Fruit fly (Drosophila melanogaster) whole organism, embryonic: ENCODE measurements around the gene CG43338.

Experiments used
- Ada2b ChIP-seq: fragments of 200-800 bp; sonication (Bioruptor generic); IDR thresholded peaks from 2 replicates; pipeline ENCODE4 v1.3.6; 2022; ENCODE audit warnings: missing biosample characterization, missing genetic modification characterization
- BtbVII ChIP-seq: fragments of 200-800 bp; sonication (Bioruptor generic); optimal IDR thresholded peaks from 3 replicates; lab custom pipeline; 2017; ENCODE audit warnings: missing biosample characterization, mild to moderate bottlenecking, missing genetic modification characterization
- CG11696 ChIP-seq: fragments of 200-800 bp; sonication (Bioruptor generic); IDR thresholded peaks from 2 replicates; pipeline ENCODE4 v1.3.6; 2022; ENCODE audit warnings: missing biosample characterization, missing genetic modification characterization
- CG13296 ChIP-seq: fragments of 200-800 bp; sonication (Bioruptor generic); optimal IDR thresholded peaks from 3 replicates; lab custom pipeline; 2018; ENCODE audit warnings: missing biosample characterization, mild to moderate bottlenecking, missing genetic modification characterization
- CG13894 ChIP-seq: fragments of 200-800 bp; sonication (Bioruptor generic); optimal IDR thresholded peaks from 3 replicates; lab custom pipeline; 2018; ENCODE audit warnings: missing biosample characterization, mild to moderate bottlenecking, missing genetic modification characterization, moderate library complexity
- CG17359 ChIP-seq: fragments of 200-800 bp; sonication (Bioruptor generic); optimal IDR thresholded peaks from 3 replicates; lab custom pipeline; 2018; ENCODE audit warnings: missing biosample characterization, mild to moderate bottlenecking, missing genetic modification characterization, moderate library complexity
- CG17361 ChIP-seq: fragments of 200-800 bp; sonication (Bioruptor generic); IDR thresholded peaks from 3 replicates; pipeline ENCODE4 v1.3.6; 2022; ENCODE audit warnings: missing biosample characterization, missing genetic modification characterization
- CG1792 ChIP-seq: fragments of 200-800 bp; sonication (Bioruptor generic); optimal IDR thresholded peaks from 2 replicates; lab custom pipeline; 2016; ENCODE audit warnings: missing biosample characterization, missing genetic modification characterization
- CG18262 ChIP-seq: fragments of 200-800 bp; optimal IDR thresholded peaks from 3 replicates; lab custom pipeline; 2019; ENCODE audit warnings: missing biosample characterization, mild to moderate bottlenecking, missing genetic modification characterization, moderate library complexity
- CG1832 ChIP-seq: fragments of 200-800 bp; sonication (Bioruptor generic); optimal IDR thresholded peaks from 2 replicates; lab custom pipeline; 2017; ENCODE audit warnings: missing biosample characterization, mild to moderate bottlenecking, missing genetic modification characterization, inconsistent platforms
- CG18599 ChIP-seq: fragments of 200-800 bp; sonication (Bioruptor generic); optimal IDR thresholded peaks from 3 replicates; lab custom pipeline; 2017; ENCODE audit warnings: missing biosample characterization, missing genetic modification characterization, mild to moderate bottlenecking, moderate library complexity, missing genetic modification reagents
- CG18619 ChIP-seq: fragments of 200-800 bp; sonication (Bioruptor generic); optimal IDR thresholded peaks from 3 replicates; lab custom pipeline; 2017; ENCODE audit warnings: missing biosample characterization, mild to moderate bottlenecking, missing genetic modification characterization
- CG2678 ChIP-seq: fragments of 200-800 bp; sonication (Bioruptor generic); optimal IDR thresholded peaks from 3 replicates; lab custom pipeline; 2019; ENCODE audit warnings: missing biosample characterization, mild to moderate bottlenecking, missing genetic modification characterization, moderate library complexity
- CG30403 ChIP-seq: fragments of 200-800 bp; sonication (Bioruptor generic); optimal IDR thresholded peaks from 3 replicates; lab custom pipeline; 2016; ENCODE audit warnings: missing biosample characterization, missing genetic modification characterization
- CG32772 ChIP-seq: fragments of 200-800 bp; sonication (Bioruptor generic); IDR thresholded peaks from 2 replicates; pipeline ENCODE4 v1.3.6; 2022; ENCODE audit warnings: missing biosample characterization, missing genetic modification characterization
- CG33213 ChIP-seq: fragments of 200-800 bp; sonication (Bioruptor generic); optimal IDR thresholded peaks from 3 replicates; lab custom pipeline; 2016; ENCODE audit warnings: missing biosample characterization, missing genetic modification characterization
- CG6683 ChIP-seq: fragments of 200-800 bp; sonication (Bioruptor generic); optimal IDR thresholded peaks from 2 replicates; lab custom pipeline; 2017; ENCODE audit warnings: missing biosample characterization, mild to moderate bottlenecking, missing genetic modification characterization, missing genetic modification reagents
- CG6813 ChIP-seq: fragments of 200-800 bp; sonication (Bioruptor generic); optimal IDR thresholded peaks from 2 replicates; lab custom pipeline; 2017; ENCODE audit warnings: missing biosample characterization, missing genetic modification characterization, mild to moderate bottlenecking, moderate library complexity, missing genetic modification reagents
- CG7357 ChIP-seq: fragments of 200-800 bp; sonication (Bioruptor generic); IDR thresholded peaks from 3 replicates; pipeline ENCODE4 v1.3.6; 2022; ENCODE audit warnings: missing biosample characterization, missing genetic modification characterization
- CG7556 ChIP-seq: fragments of 200-800 bp; sonication (Bioruptor generic); optimal IDR thresholded peaks from 2 replicates; lab custom pipeline; 2017; ENCODE audit warnings: missing biosample characterization, mild to moderate bottlenecking, missing genetic modification characterization
- CG8924 ChIP-seq: fragments of 200-800 bp; optimal IDR thresholded peaks from 3 replicates; lab custom pipeline; 2019; ENCODE audit warnings: missing biosample characterization, mild to moderate bottlenecking, missing genetic modification characterization, moderate library complexity
- CG9215 ChIP-seq: fragments of 200-800 bp; sonication (Bioruptor generic); IDR thresholded peaks from 2 replicates; pipeline ENCODE4 v1.3.6; 2022; ENCODE audit warnings: missing biosample characterization, missing genetic modification characterization
- CG9727 ChIP-seq: fragments of 200-800 bp; sonication (Bioruptor generic); optimal IDR thresholded peaks from 3 replicates; lab custom pipeline; 2017; ENCODE audit warnings: missing biosample characterization, mild to moderate bottlenecking, missing genetic modification characterization
- Deaf1 ChIP-seq: fragments of 200-800 bp; optimal IDR thresholded peaks from 3 replicates; lab custom pipeline; 2019; ENCODE audit warnings: missing biosample characterization, mild to moderate bottlenecking, missing genetic modification characterization, moderate library complexity
- Eip74EF ChIP-seq, 2 experiments: fragments of 200-800 bp in 1 of 2; fragments of >200 bp in 1 of 2; sonication (Bioruptor generic) in 1 of 2; optimal IDR thresholded peaks; 2 replicates each; lab custom pipeline; 2017 to 2019; ENCODE audit warnings: missing biosample characterization in 2 of 2, missing genetic modification characterization in 2 of 2, mild to moderate bottlenecking in 1 of 2, moderate library complexity in 1 of 2
- Fer3 ChIP-seq: fragments of 200-800 bp; sonication (Bioruptor generic); optimal IDR thresholded peaks from 2 replicates; lab custom pipeline; 2018; ENCODE audit warnings: missing biosample characterization, mild to moderate bottlenecking, missing genetic modification characterization, moderate library complexity
- Hmr ChIP-seq: fragments of 200-800 bp; sonication (Bioruptor generic); optimal IDR thresholded peaks from 3 replicates; lab custom pipeline; 2017; ENCODE audit warnings: mild to moderate bottlenecking, missing biosample characterization, missing genetic modification reagents, missing genetic modification characterization
- Hr51 ChIP-seq, 2 experiments: fragments of 200-800 bp; sonication (Bioruptor generic); optimal IDR thresholded peaks; 2 replicates in 1 of 2; 3 replicates in 1 of 2; lab custom pipeline; 2016 to 2018; ENCODE audit warnings: missing biosample characterization in 2 of 2, missing genetic modification characterization in 2 of 2, mild to moderate bottlenecking in 1 of 2, moderate library complexity in 1 of 2
- Meics ChIP-seq: fragments of 200-800 bp; sonication (Bioruptor generic); optimal IDR thresholded peaks from 2 replicates; lab custom pipeline; 2017; ENCODE audit warnings: missing biosample characterization, mild to moderate bottlenecking, missing genetic modification characterization
- Nf-YC ChIP-seq: fragments of 200-800 bp; optimal IDR thresholded peaks from 3 replicates; lab custom pipeline; 2019; ENCODE audit warnings: missing biosample characterization, mild to moderate bottlenecking, missing genetic modification characterization, moderate library complexity
- Side ChIP-seq: fragments of 200-800 bp; sonication (Bioruptor generic); optimal IDR thresholded peaks from 2 replicates; lab custom pipeline; 2016; ENCODE audit warnings: missing biosample characterization, missing genetic modification characterization
- Sox100B ChIP-seq: fragments of 200-800 bp; sonication (Bioruptor generic); optimal IDR thresholded peaks from 3 replicates; lab custom pipeline; 2018; ENCODE audit warnings: missing biosample characterization, mild to moderate bottlenecking, missing genetic modification characterization
- Xrp1 ChIP-seq: fragments of 200-800 bp; sonication (Bioruptor generic); IDR thresholded peaks from 2 replicates; pipeline ENCODE4 v1.3.6; 2022; ENCODE audit warnings: missing biosample characterization, missing genetic modification characterization
- bcd ChIP-seq: fragments of 200-800 bp; sonication (Bioruptor generic); optimal IDR thresholded peaks from 2 replicates; lab custom pipeline; 2017; ENCODE audit warnings: missing biosample characterization, mild to moderate bottlenecking, missing genetic modification characterization
- cwo ChIP-seq: fragments of 200-800 bp; sonication (Bioruptor generic); optimal IDR thresholded peaks from 3 replicates; lab custom pipeline; 2017; ENCODE audit warnings: missing biosample characterization, missing genetic modification characterization, mild to moderate bottlenecking, moderate library complexity, missing genetic modification reagents
- exex ChIP-seq: fragments of 200-800 bp; sonication (Bioruptor generic); optimal IDR thresholded peaks from 4 replicates; lab custom pipeline; 2018; ENCODE audit warnings: missing biosample characterization, mild to moderate bottlenecking, missing genetic modification characterization, moderate library complexity
- gem ChIP-seq: fragments of 200-800 bp; sonication (Bioruptor generic); optimal IDR thresholded peaks from 2 replicates; lab custom pipeline; 2019; ENCODE audit warnings: missing biosample characterization, mild to moderate bottlenecking, missing genetic modification characterization, moderate library complexity
- grn ChIP-seq: fragments of 200-800 bp; sonication (Bioruptor generic); optimal IDR thresholded peaks from 3 replicates; lab custom pipeline; 2017; ENCODE audit warnings: missing biosample characterization, missing genetic modification characterization
- gsb ChIP-seq: fragments of 200-800 bp; sonication (Bioruptor generic); IDR thresholded peaks from 2 replicates; pipeline ENCODE4 v1.3.6; 2022; ENCODE audit warnings: missing biosample characterization, missing genetic modification characterization
- h ChIP-seq: fragments of >200 bp; optimal IDR thresholded peaks from 2 replicates; lab custom pipeline; 2017
- hbn ChIP-seq: fragments of 200-800 bp; sonication (Bioruptor generic); IDR thresholded peaks from 2 replicates; pipeline ENCODE4 v1.3.6; 2022; ENCODE audit warnings: missing biosample characterization, missing genetic modification characterization; ENCODE audit not compliant: partially characterized antibody
- lab ChIP-seq: fragments of 200-800 bp; sonication (Bioruptor generic); optimal IDR thresholded peaks from 3 replicates; lab custom pipeline; 2017; ENCODE audit warnings: missing biosample characterization, missing genetic modification characterization, mild to moderate bottlenecking, moderate library complexity, missing genetic modification reagents
- nmo ChIP-seq: fragments of 200-800 bp; sonication (Bioruptor generic); optimal IDR thresholded peaks from 2 replicates; lab custom pipeline; 2018; ENCODE audit warnings: missing biosample characterization, mild to moderate bottlenecking, missing genetic modification characterization, moderate library complexity
- pan ChIP-seq, 4 experiments: fragments of >200 bp in 3 of 4; fragments of 200-800 bp in 1 of 4; sonication (Bioruptor generic) in 1 of 4; optimal IDR thresholded peaks in 3 of 4; IDR thresholded peaks in 1 of 4; 2 replicates each; pipeline versions ENCODE4 v1.3.6 to Lab custom; 2017 to 2022; ENCODE audit warnings: missing biosample characterization in 2 of 4, missing genetic modification characterization in 2 of 4, mixed read lengths in 1 of 4
- phol ChIP-seq: fragments of 200-800 bp; sonication (Bioruptor generic); optimal IDR thresholded peaks from 3 replicates; lab custom pipeline; 2018; ENCODE audit warnings: missing biosample characterization, mild to moderate bottlenecking, missing genetic modification characterization, moderate library complexity
- pzg ChIP-seq: fragments of 200-800 bp; sonication (Bioruptor generic); optimal IDR thresholded peaks from 3 replicates; lab custom pipeline; 2018; ENCODE audit warnings: missing biosample characterization, mild to moderate bottlenecking, missing genetic modification characterization, moderate library complexity
- scrt ChIP-seq: fragments of 200-800 bp; sonication (Bioruptor generic); optimal IDR thresholded peaks from 2 replicates; lab custom pipeline; 2018; ENCODE audit warnings: missing biosample characterization, mild to moderate bottlenecking, missing genetic modification characterization, moderate library complexity
- sens ChIP-seq: fragments of 200-800 bp; sonication (Bioruptor generic); peaks from one replicate; lab custom pipeline; 2016; ENCODE audit warnings: missing biosample characterization, missing genetic modification characterization

Gene CG43338

DNA sequence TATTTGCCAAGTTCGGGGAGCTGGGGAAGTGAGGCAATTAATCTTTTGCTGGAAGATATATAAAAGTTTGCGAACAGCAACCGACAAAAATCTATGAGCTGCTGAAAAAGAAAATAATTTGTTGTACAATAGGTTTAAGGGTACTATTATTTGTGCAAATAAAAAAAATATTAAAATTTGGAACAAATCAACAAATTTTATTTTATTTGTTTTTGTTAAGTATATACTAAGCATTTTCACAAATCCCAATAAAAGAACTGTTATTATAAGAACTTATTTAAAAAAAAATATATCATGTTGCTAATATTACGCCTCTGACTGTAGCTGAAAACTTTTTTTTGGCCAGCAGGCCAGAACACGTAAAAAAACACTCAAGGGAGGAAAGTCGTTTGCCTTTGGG lies 12.9 kb downstream of the CG43338 start (continued):
- peak; percentile 1 for TF ChIP-seq CG8924 (tag; lab: Kevin White, UChicago)
- peak; percentile 25; the same call in 1 of the 2 replicates for TF ChIP-seq Xrp1 (GFP tag; lab: Robert Waterston, UW)
- TF ChIP-seq CG18262 (tag; lab: Kevin White, UChicago), result peak; percentile 26
- TF ChIP-seq Nf-YC, result peak; percentile 9
- TF ChIP-seq phol, result peak; percentile 1
- peak in 1 of 2 experiments; percentile 52 for TF ChIP-seq Hr51 (GFP tag; optimal IDR thresholded peaks at IDR 0.05; lab: Kevin White, UChicago)
- TF ChIP-seq Hmr (GFP tag; lab: Kevin White, UChicago), result peak; percentile 23
- 0 out of 3 replicates have a peak, but pooled peaks have one; percentile 26 for TF ChIP-seq CG7357
- peak; percentile 52 for TF ChIP-seq CG7556 (GFP tag; lab: Kevin White, UChicago)
- TF ChIP-seq nmo (GFP tag; lab: Kevin White, UChicago), result peak; percentile 38
- TF ChIP-seq CG13296, result peak; percentile 31
- peak; percentile 28 for TF ChIP-seq CG6813 (GFP tag; lab: Kevin White, UChicago)
- TF ChIP-seq CG6683 (GFP tag; lab: Kevin White, UChicago), result peak; percentile 9
- peak; percentile 34 for TF ChIP-seq CG30403 (GFP tag; lab: Kevin White, UChicago)
- TF ChIP-seq exex, result no peak
- TF ChIP-seq cwo (GFP tag; lab: Kevin White, UChicago), result peak; percentile 35
- TF ChIP-seq hbn, result no peak
- no peak for TF ChIP-seq Side
- peak; percentile 28 for TF ChIP-seq CG17359 (tag; lab: Kevin White, UChicago)
- no peak for TF ChIP-seq CG1832 (GFP tag; lab: Kevin White, UChicago)
- peak; percentile 53 for TF ChIP-seq lab (GFP tag; lab: Kevin White, UChicago)
- peak; percentile 67 for TF ChIP-seq Meics (GFP tag; lab: Kevin White, UChicago)
- peak; percentile 9 for TF ChIP-seq CG18619 (GFP tag; lab: Kevin White, UChicago)
- TF ChIP-seq Ada2b (GFP tag; lab: Robert Waterston, UW), result peak; percentile 51; the same call in 1 of the 2 replicates
- peak; percentile 1 for TF ChIP-seq CG13894 (tag; lab: Kevin White, UChicago)
- TF ChIP-seq scrt (GFP tag; lab: Kevin White, UChicago), result peak; percentile 12
- TF ChIP-seq sens (GFP tag; lab: Kevin White, UChicago), result peak; percentile 54
- TF ChIP-seq CG11696 (GFP tag; lab: Robert Waterston, UW), result 0 out of 2 replicates have a peak, but pooled peaks have one; percentile 18
- peak; percentile 66 for TF ChIP-seq CG18599 (GFP tag; lab: Kevin White, UChicago)
- peak; percentile 36 for TF ChIP-seq Sox100B (GFP tag; lab: Kevin White, UChicago)
- TF ChIP-seq BtbVII (GFP tag; lab: Kevin White, UChicago), result peak; percentile 8
- TF ChIP-seq gem, result peak; percentile 35
- TF ChIP-seq CG9727 (GFP tag; lab: Kevin White, UChicago), result peak; percentile 39
- TF ChIP-seq gsb (GFP tag; lab: Robert Waterston, UW), result no peak
- 0 out of 2 replicates have a peak, but pooled peaks have one; percentile 21 for TF ChIP-seq CG9215 (GFP tag; lab: Robert Waterston, UW)
- no peak for TF ChIP-seq CG1792 (GFP tag; lab: Kevin White, UChicago)
- peak; percentile 5 for TF ChIP-seq Deaf1 (tag; lab: Kevin White, UChicago)
- TF ChIP-seq CG17361 (GFP tag; lab: Robert Waterston, UW), result peak; percentile 57; the same call in 2 of the 3 replicates
- peak; percentile 12 for TF ChIP-seq bcd
- TF ChIP-seq CG32772, result 0 out of 2 replicates have a peak, but pooled peaks have one; percentile 7
- TF ChIP-seq h, result no peak
- TF ChIP-seq pzg, result no peak
- TF ChIP-seq Fer3 (tag; lab: Kevin White, UChicago), result peak; percentile 14
- no peak for TF ChIP-seq grn (GFP tag; lab: Kevin White, UChicago)
- TF ChIP-seq CG2678 (tag; lab: Kevin White, UChicago), result peak; percentile 72
- no peak for TF ChIP-seq CG33213 (GFP tag; lab: Kevin White, UChicago)
- no peak for TF ChIP-seq pan (optimal IDR thresholded peaks at IDR 0.05; lab: Kevin White, UChicago)
- TF ChIP-seq pan (GFP tag; optimal IDR thresholded peaks at IDR 0.05 in 1 of 2, IDR thresholded peaks at IDR 0.05 in 1 of 2), result peak in 1 of 2 experiments; percentile 40
- peak in 1 of 2 experiments; percentile 5 for TF ChIP-seq Eip74EF (GFP tag; optimal IDR thresholded peaks at IDR 0.05; lab: Kevin White, UChicago)
